Worm (Caenorhabditis elegans): ENCODE data around the gene pxl-1.
A peak's percentile ranks its signal among the peaks of the same experiment; 100 is the strongest.

The pxl-1 gene

ce11 chrIII:5845483-5845882, 50.3 kb downstream of the pxl-1 start:
- TF ChIP-seq dox-1 (GFP tag; IDR thresholded peaks at IDR 0.05) (no peak), cebp-2 (GFP tag; IDR thresholded peaks at IDR 0.05) (no peak), ama-1 (optimal IDR thresholded peaks at IDR 0.05) (no peak), ama-1 (GFP tag; optimal IDR thresholded peaks at IDR 0.05) (no peak), F37B4.10 (GFP tag; IDR thresholded peaks at IDR 0.05) (no peak), tbp1 (GFP tag; optimal IDR thresholded peaks at IDR 0.05) (no peak), Y56A3A.18 (GFP tag; IDR thresholded peaks at IDR 0.05) (no peak), egl-44 (GFP tag; IDR thresholded peaks at IDR 0.05) (no peak), madf-10 (tag; optimal IDR thresholded peaks at IDR 0.05) (no peak), ekl-4 (GFP tag; IDR thresholded peaks at IDR 0.05) (no peak), F55B11.4 (tag; optimal IDR thresholded peaks at IDR 0.05; ENCODE audit: borderline replicate concordance, insufficient read depth) (no peak), F10E7.11 (tag; optimal IDR thresholded peaks at IDR 0.05) (no peak), ceh-27 (GFP tag; optimal IDR thresholded peaks at IDR 0.05) (peak; percentile 27), nfya-1 (tag; optimal IDR thresholded peaks at IDR 0.05; ENCODE audit: borderline replicate concordance, insufficient read depth) (no peak), K11D2.4 (GFP tag; IDR thresholded peaks at IDR 0.05) (no peak; the same call in 1 of the 2 replicates), bed-2 (GFP tag; IDR thresholded peaks at IDR 0.05) (no peak), zim-3 (tag; optimal IDR thresholded peaks at IDR 0.05) (no peak), aptf-3 (GFP tag; IDR thresholded peaks at IDR 0.05) (no peak), athp-1 (tag; optimal IDR thresholded peaks at IDR 0.05) (no peak), D2030.7 (GFP tag; IDR thresholded peaks at IDR 0.05) (no peak), snpc-4 (GFP tag; optimal IDR thresholded peaks at IDR 0.05) (no peak), snpc-4 (tag; optimal IDR thresholded peaks at IDR 0.05) (peak in 1 of 4 experiments; percentile 16), madf-3 (GFP tag; IDR thresholded peaks at IDR 0.05) (no peak), lin-40 (tag; optimal IDR thresholded peaks at IDR 0.05) (peak; percentile 59), F22D6.2 (tag; optimal IDR thresholded peaks at IDR 0.05) (no peak), F57C9.4 (tag; optimal IDR thresholded peaks at IDR 0.05) (no peak), hmg-1.2 (GFP tag; IDR thresholded peaks at IDR 0.05) (peak; percentile 45; the same call in 1 of the 2 replicates), egl-18 (GFP tag; IDR thresholded peaks at IDR 0.05) (no peak), die-1 (tag; optimal IDR thresholded peaks at IDR 0.05) (no peak), sdz-38 (tag; optimal IDR thresholded peaks at IDR 0.05) (no peak), pbrm-1 (GFP tag; IDR thresholded peaks at IDR 0.05) (0 out of 2 replicates have a peak, but pooled peaks have one; percentile 17), T26A5.8 (tag; optimal IDR thresholded peaks at IDR 0.05) (no peak), cebp-1 (GFP tag; IDR thresholded peaks at IDR 0.05) (no peak), cebp-1 (tag; optimal IDR thresholded peaks at IDR 0.05) (peak; percentile 59), dpl-1 (GFP tag; optimal IDR thresholded peaks at IDR 0.05) (no peak), snpc-3.4 (tag; optimal IDR thresholded peaks at IDR 0.05) (no peak), nfyb-1 (GFP tag; IDR thresholded peaks at IDR 0.05) (no peak), somi-1 (GFP tag; optimal IDR thresholded peaks at IDR 0.05) (peak; percentile 19), unc-62 (GFP tag; optimal IDR thresholded peaks at IDR 0.05) (no peak), K12H6.12 (tag; optimal IDR thresholded peaks at IDR 0.05) (peak; percentile 67), attf-5 (GFP tag; optimal IDR thresholded peaks at IDR 0.05) (peak; percentile 24), pha-4 (tag; optimal IDR thresholded peaks at IDR 0.05) (no peak), ztf-3 (GFP tag; optimal IDR thresholded peaks at IDR 0.05) (no peak), zfh-2 (GFP tag; conservative IDR thresholded peaks at IDR 0.05) (peak; percentile 72), F39B2.1 (GFP tag; IDR thresholded peaks at IDR 0.05) (no peak), lin-35 (GFP tag; optimal IDR thresholded peaks at IDR 0.05) (peak in 1 of 3 experiments; percentile 63), mes-4 (tag; optimal IDR thresholded peaks at IDR 0.05) (no peak), repo-1 (tag; optimal IDR thresholded peaks at IDR 0.05) (no peak), rcor-1 (GFP tag; IDR thresholded peaks at IDR 0.05) (no peak), lag-1 (GFP tag; IDR thresholded peaks at IDR 0.05) (no peak), ccch-3 (GFP tag; optimal IDR thresholded peaks at IDR 0.05) (no peak)

Data from whole organism, young adult.